Fruit fly (Drosophila melanogaster) Kc167 (cell line): ENCODE data around the gene CG18749.

Experiments
- Myc ChIP-seq: fragments of >200 bp; optimal IDR thresholded peaks from 2 replicates; lab custom pipeline; 2017; ENCODE audit warnings: missing external identifiers
- h ChIP-seq: fragments of >200 bp; optimal IDR thresholded peaks from 3 replicates; lab custom pipeline; 2018; ENCODE audit warnings: missing external identifiers
- insv ChIP-seq: fragments of >200 bp; optimal IDR thresholded peaks from 3 replicates; lab custom pipeline; 2018; ENCODE audit warnings: missing external identifiers
- ttk ChIP-seq: sonication (Bioruptor generic); optimal IDR thresholded peaks from 2 replicates; lab custom pipeline; 2017; ENCODE audit warnings: missing external identifiers

- TF ChIP-seq Myc (lab: Kevin White, UChicago) = no peak
- TF ChIP-seq ttk = no peak
- TF ChIP-seq h (lab: Kevin White, UChicago) = no peak
- TF ChIP-seq insv = no peak
Measured at dm6 chr3R:8197137-8197536, 46.7 kb upstream of the CG18749 start.
